Worm (Caenorhabditis elegans) whole organism, mixed stage, embryonic: ENCODE results near the gene M70.5.

ENCODE experiments used
- M03D4.4 ChIP-seq: sonication (generic microtip); optimal IDR thresholded peaks from 2 replicates; lab custom pipeline; 2017; ENCODE audit warnings: mild to moderate bottlenecking, missing genetic modification characterization, missing compliant biosample characterization
- bed-3 ChIP-seq: fragments of 200-800 bp; sonication (Bioruptor generic); optimal IDR thresholded peaks from 3 replicates; lab custom pipeline; 2018; ENCODE audit warnings: mild to moderate bottlenecking, missing genetic modification characterization, moderate library complexity, missing compliant biosample characterization
- blmp-1 ChIP-seq: fragments of 150-350 bp; optimal IDR thresholded peaks from 2 replicates; lab custom pipeline; 2014; ENCODE audit warnings: missing biosample characterization, missing genetic modification characterization
- ceh-39 ChIP-seq: fragments of 150-350 bp; optimal IDR thresholded peaks from 2 replicates; lab custom pipeline; 2014; ENCODE audit warnings: missing biosample characterization, missing genetic modification characterization
- ceh-43 ChIP-seq: fragments of 200-800 bp; sonication (Bioruptor generic); optimal IDR thresholded peaks from 2 replicates; lab custom pipeline; 2018; ENCODE audit warnings: mild to moderate bottlenecking, missing genetic modification characterization, moderate library complexity, missing compliant biosample characterization
- ceh-83 ChIP-seq: fragments of 200-800 bp; sonication (Bioruptor generic); optimal IDR thresholded peaks from 2 replicates; lab custom pipeline; 2018; ENCODE audit warnings: mild to moderate bottlenecking, missing genetic modification characterization, missing compliant biosample characterization
- ces-1 ChIP-seq: fragments of 150-350 bp; optimal IDR thresholded peaks from 2 replicates; lab custom pipeline; 2014; ENCODE audit warnings: missing biosample characterization, missing genetic modification reagents, missing genetic modification characterization
- drap-1 ChIP-seq: fragments of 200-800 bp; sonication (Bioruptor generic); optimal IDR thresholded peaks from 3 replicates; lab custom pipeline; 2018; ENCODE audit warnings: mild to moderate bottlenecking, missing genetic modification characterization, missing compliant biosample characterization
- elt-1 ChIP-seq: sonication (generic microtip); optimal IDR thresholded peaks from 2 replicates; lab custom pipeline; 2017; ENCODE audit warnings: missing genetic modification characterization, mild to moderate bottlenecking, missing compliant biosample characterization, antibody characterized with exemption, moderate library complexity, borderline replicate concordance; ENCODE audit not compliant: insufficient read depth
- flh-1 ChIP-seq: fragments of 200-800 bp; sonication (Bioruptor generic); optimal IDR thresholded peaks from 2 replicates; lab custom pipeline; 2018; ENCODE audit warnings: mild to moderate bottlenecking, missing genetic modification characterization, moderate library complexity, missing compliant biosample characterization
- ham-2 ChIP-seq: fragments of 200-800 bp; sonication (Bioruptor generic); optimal IDR thresholded peaks from 2 replicates; lab custom pipeline; 2018; ENCODE audit warnings: mild to moderate bottlenecking, missing genetic modification characterization, missing compliant biosample characterization
- hlh-1 ChIP-seq: fragments of 150-350 bp; optimal IDR thresholded peaks from 2 replicates; lab custom pipeline; 2014; ENCODE audit warnings: missing biosample characterization, missing genetic modification reagents, missing genetic modification characterization
- lin-13 ChIP-seq: fragments of 150-350 bp; optimal IDR thresholded peaks from 2 replicates; lab custom pipeline; 2014; ENCODE audit warnings: missing biosample characterization, missing genetic modification characterization
- lin-32 ChIP-seq: fragments of 200-800 bp; sonication (Bioruptor generic); optimal IDR thresholded peaks from 2 replicates; lab custom pipeline; 2018; ENCODE audit warnings: mild to moderate bottlenecking, missing genetic modification characterization, missing compliant biosample characterization
- lsy-2 ChIP-seq: fragments of 150-350 bp; optimal IDR thresholded peaks from 2 replicates; lab custom pipeline; 2014; ENCODE audit warnings: missing biosample characterization, missing genetic modification characterization
- mep-1 ChIP-seq: fragments of 150-350 bp; optimal IDR thresholded peaks from 2 replicates; lab custom pipeline; 2017; ENCODE audit warnings: missing biosample characterization, missing genetic modification reagents, missing genetic modification characterization, inconsistent platforms
- nhr-12 ChIP-seq: fragments of 150-350 bp; optimal IDR thresholded peaks from 2 replicates; lab custom pipeline; 2014; ENCODE audit warnings: missing biosample characterization, missing genetic modification characterization
- nhr-2 ChIP-seq: fragments of 150-350 bp; optimal IDR thresholded peaks from 2 replicates; lab custom pipeline; 2014; ENCODE audit warnings: missing biosample characterization, missing genetic modification characterization
- nhr-237 ChIP-seq: fragments of 150-350 bp; optimal IDR thresholded peaks from 2 replicates; lab custom pipeline; 2014; ENCODE audit warnings: missing biosample characterization, missing genetic modification characterization
- nhr-28 ChIP-seq: fragments of 150-350 bp; optimal IDR thresholded peaks from 2 replicates; lab custom pipeline; 2014; ENCODE audit warnings: missing biosample characterization, missing genetic modification characterization
- nhr-76 ChIP-seq: sonication (generic microtip); optimal IDR thresholded peaks from 2 replicates; lab custom pipeline; 2017; ENCODE audit warnings: missing biosample characterization, missing genetic modification characterization
- pha-4 ChIP-seq: fragments of 150-350 bp; optimal IDR thresholded peaks from 2 replicates; lab custom pipeline; 2018; ENCODE audit warnings: missing biosample characterization, missing genetic modification reagents, missing genetic modification characterization
- sem-2 ChIP-seq: fragments of 200-800 bp; sonication (Bioruptor generic); optimal IDR thresholded peaks from 2 replicates; lab custom pipeline; 2018; ENCODE audit warnings: mild to moderate bottlenecking, missing genetic modification characterization, missing compliant biosample characterization
- snpc-4 ChIP-seq: fragments of 150-350 bp; optimal IDR thresholded peaks from 2 replicates; lab custom pipeline; 2014; ENCODE audit warnings: missing biosample characterization, missing genetic modification characterization
- sptf-1 ChIP-seq: sonication (generic microtip); optimal IDR thresholded peaks from 2 replicates; lab custom pipeline; 2017; ENCODE audit warnings: mild to moderate bottlenecking, missing genetic modification characterization, moderate library complexity, missing compliant biosample characterization
- tbx-8 ChIP-seq: fragments of 200-800 bp; sonication (Bioruptor generic); optimal IDR thresholded peaks from 2 replicates; lab custom pipeline; 2018; ENCODE audit warnings: mild to moderate bottlenecking, missing genetic modification characterization, moderate library complexity, missing compliant biosample characterization
- unc-120 ChIP-seq: sonication (generic microtip); optimal IDR thresholded peaks from 2 replicates; lab custom pipeline; 2017; ENCODE audit warnings: missing genetic modification characterization, missing compliant biosample characterization; ENCODE audit not compliant: poor library complexity, severe bottlenecking
- unc-39 ChIP-seq: fragments of 150-350 bp; optimal IDR thresholded peaks from 2 replicates; lab custom pipeline; 2014; ENCODE audit warnings: missing biosample characterization, missing genetic modification characterization
- unc-62 ChIP-seq: fragments of 150-350 bp; optimal IDR thresholded peaks from 2 replicates; lab custom pipeline; 2014; ENCODE audit warnings: missing biosample characterization, missing genetic modification reagents, missing genetic modification characterization
- zip-8 ChIP-seq: fragments of 150-350 bp; optimal IDR thresholded peaks from 2 replicates; lab custom pipeline; 2014; ENCODE audit warnings: missing biosample characterization, missing genetic modification characterization
- ztf-11 ChIP-seq: fragments of 150-350 bp; optimal IDR thresholded peaks from 2 replicates; lab custom pipeline; 2014; ENCODE audit warnings: missing biosample characterization, missing genetic modification characterization

M70.5 gene

DNA sequence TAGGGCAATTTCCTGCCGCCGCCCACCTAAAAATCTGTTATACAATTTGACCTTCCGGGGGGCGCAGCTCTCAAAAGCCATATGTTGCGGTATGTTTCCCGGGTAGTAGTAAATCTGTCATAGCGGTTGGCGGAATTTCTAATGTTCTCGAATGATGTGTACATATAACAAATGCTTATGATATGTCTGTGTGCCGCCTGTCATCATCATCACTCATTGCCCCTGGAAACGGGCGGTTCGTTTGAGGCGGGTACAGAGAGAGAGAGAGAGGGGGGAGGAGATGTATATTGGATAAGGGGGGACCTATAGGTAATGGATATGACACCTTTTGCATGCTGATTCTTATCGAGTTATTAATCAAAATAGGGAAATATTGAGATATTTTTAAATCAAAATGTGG is 21.2 kb upstream of the M70.5 start:
- TF ChIP-seq nhr-2 (tag; lab: Kevin White, UChicago): peak; percentile 39
- peak; percentile 1 for TF ChIP-seq hlh-1 (tag; lab: Kevin White, UChicago)
- TF ChIP-seq unc-62 (GFP tag; lab: Kevin White, UChicago): peak; percentile 79
- peak; percentile 66 for TF ChIP-seq elt-1 (tag; lab: Kevin White, UChicago)
- no peak for TF ChIP-seq ceh-43 (GFP tag; lab: Kevin White, UChicago)

DNA sequence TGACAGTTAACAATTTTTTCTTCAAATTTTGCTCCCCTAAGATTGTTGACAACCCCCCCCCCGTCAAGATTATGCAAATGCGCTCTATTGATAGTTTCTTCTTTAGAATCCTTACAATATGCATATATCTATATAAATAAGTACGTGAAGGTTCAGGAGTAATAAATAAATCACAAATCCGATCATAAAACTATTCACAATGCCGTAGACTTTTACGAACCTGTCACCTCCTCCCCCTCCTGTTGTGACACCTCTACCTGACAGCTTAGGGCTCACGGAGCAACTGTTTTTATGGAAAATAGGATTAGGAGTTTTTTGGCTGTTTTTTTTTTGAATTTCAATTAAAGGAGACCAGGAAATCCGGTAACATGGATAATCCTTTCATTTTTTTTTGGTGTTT is 16.7 kb upstream of the M70.5 start:
- TF ChIP-seq unc-62 (GFP tag; lab: Kevin White, UChicago) (peak; percentile 75), hlh-1 (tag; lab: Kevin White, UChicago) (peak; percentile 11), bed-3 (GFP tag; lab: Kevin White, UChicago) (no peak), nhr-2 (tag; lab: Kevin White, UChicago) (peak; percentile 56)

DNA sequence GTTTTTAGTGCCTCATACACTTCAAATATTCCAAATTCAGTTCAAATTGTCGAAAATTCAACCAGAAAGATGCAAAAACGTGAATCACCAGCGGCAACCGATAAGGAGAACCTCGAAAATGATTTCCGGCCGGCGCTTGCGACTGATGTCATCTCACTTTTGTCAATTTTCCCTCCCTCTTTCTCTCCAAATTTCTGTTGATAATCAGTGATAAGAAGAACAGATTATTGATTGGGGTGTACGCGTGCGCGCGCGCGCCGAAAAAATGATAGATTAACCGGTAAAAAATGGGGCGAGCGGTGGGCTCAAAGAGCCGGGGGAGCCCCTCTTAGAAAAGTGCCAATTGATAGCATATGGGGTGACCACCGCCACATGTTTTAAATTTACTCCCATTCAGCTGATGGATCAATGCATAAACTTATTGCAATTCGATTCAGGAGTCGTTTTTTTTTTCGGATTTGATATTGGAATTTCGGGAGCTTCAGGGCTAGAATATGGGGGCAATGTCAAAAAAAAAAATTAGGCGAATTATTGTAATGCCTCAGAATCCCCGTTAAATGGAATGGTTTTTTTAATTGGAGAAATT is 9.1 kb upstream of the M70.5 start:
- TF ChIP-seq nhr-28 (tag; lab: Kevin White, UChicago): no peak
- no peak for TF ChIP-seq unc-39
- no peak for TF ChIP-seq elt-1 (tag; lab: Kevin White, UChicago)
- TF ChIP-seq ham-2 (GFP tag; lab: Kevin White, UChicago): no peak
- no peak for TF ChIP-seq ceh-83 (GFP tag; lab: Kevin White, UChicago)
- no peak for TF ChIP-seq flh-1
- no peak for TF ChIP-seq lin-13 (tag; lab: Kevin White, UChicago)
- no peak for TF ChIP-seq M03D4.4 (tag; lab: Kevin White, UChicago)
- TF ChIP-seq ceh-39 (tag; lab: Kevin White, UChicago): no peak
- no peak for TF ChIP-seq nhr-12 (tag; lab: Kevin White, UChicago)
- no peak for TF ChIP-seq tbx-8
- TF ChIP-seq mep-1 (tag; lab: Kevin White, UChicago): no peak
- TF ChIP-seq hlh-1 (tag; lab: Kevin White, UChicago): no peak
- TF ChIP-seq pha-4 (tag; lab: Kevin White, UChicago): no peak
- no peak for TF ChIP-seq snpc-4 (tag; lab: Kevin White, UChicago)
- TF ChIP-seq nhr-237 (tag; lab: Kevin White, UChicago): no peak
- no peak for TF ChIP-seq ces-1 (GFP tag; lab: Kevin White, UChicago)
- no peak for TF ChIP-seq ceh-43 (GFP tag; lab: Kevin White, UChicago)
- TF ChIP-seq lin-32: no peak
- no peak for TF ChIP-seq unc-62 (GFP tag; lab: Kevin White, UChicago)

DNA sequence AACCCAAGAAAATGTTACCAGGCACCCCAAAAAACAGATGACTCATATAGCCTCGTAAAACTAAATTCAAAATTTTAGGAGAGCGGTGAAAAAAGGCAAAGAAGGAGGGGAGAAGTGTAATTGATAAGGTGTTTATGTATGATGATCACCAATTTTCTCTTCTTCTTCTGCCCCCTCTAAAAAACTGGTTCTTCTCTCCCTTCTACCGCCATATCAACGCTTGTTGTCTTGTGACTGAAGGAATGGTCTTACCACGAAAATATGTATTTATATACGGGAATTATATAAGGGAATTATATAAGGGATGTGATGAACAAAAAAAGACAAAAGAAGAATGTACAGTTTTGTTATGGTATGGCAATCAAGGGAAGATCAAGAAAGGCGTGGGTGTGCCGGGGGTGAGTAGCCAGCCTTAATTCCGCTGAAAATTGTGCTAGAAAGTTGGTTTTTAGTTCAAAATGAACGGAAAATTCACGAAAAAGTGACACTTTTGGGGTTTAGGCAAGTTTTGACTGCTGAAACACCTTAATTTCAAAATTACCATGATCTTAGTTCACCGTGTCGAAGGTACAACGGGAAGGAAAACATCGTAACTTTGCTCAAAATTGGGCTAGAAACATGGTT is 6.0 kb upstream of the M70.5 start:
- no peak for TF ChIP-seq ztf-11 (tag; lab: Kevin White, UChicago)
- TF ChIP-seq ham-2 (GFP tag; lab: Kevin White, UChicago): no peak
- no peak for TF ChIP-seq nhr-28 (tag; lab: Kevin White, UChicago)
- no peak for TF ChIP-seq lin-13 (tag; lab: Kevin White, UChicago)
- TF ChIP-seq bed-3 (GFP tag; lab: Kevin White, UChicago): no peak
- TF ChIP-seq pha-4 (tag; lab: Kevin White, UChicago): no peak
- TF ChIP-seq nhr-76 (tag; lab: Kevin White, UChicago): no peak
- no peak for TF ChIP-seq drap-1 (GFP tag; lab: Kevin White, UChicago)
- TF ChIP-seq blmp-1 (tag; lab: Kevin White, UChicago): no peak
- TF ChIP-seq sptf-1 (tag; lab: Kevin White, UChicago): no peak
- TF ChIP-seq nhr-237 (tag; lab: Kevin White, UChicago): no peak
- TF ChIP-seq mep-1 (tag; lab: Kevin White, UChicago): no peak
- TF ChIP-seq snpc-4 (tag; lab: Kevin White, UChicago): no peak
- TF ChIP-seq unc-120: no peak
- no peak for TF ChIP-seq ceh-83 (GFP tag; lab: Kevin White, UChicago)
- no peak for TF ChIP-seq M03D4.4 (tag; lab: Kevin White, UChicago)
- no peak for TF ChIP-seq unc-39

DNA sequence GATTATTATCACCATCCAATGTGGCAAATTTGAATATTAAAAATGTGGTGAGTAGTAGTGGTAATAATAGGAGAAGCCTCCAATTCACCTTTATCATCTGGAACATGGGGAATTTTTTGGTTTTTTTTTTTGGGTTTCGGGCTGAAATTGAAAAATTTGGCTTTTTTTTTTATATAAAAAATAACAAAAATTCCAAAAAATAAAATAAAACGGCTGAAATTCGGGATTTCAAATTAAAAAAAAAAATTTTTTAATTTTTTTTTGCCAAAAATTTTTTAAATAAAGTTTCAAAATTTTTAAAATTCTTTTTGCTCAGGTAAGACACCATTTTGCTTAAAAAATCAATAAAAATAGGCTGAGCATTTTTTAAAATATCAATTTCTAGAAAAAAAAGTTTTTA is 11.9 kb downstream of the M70.5 start, which contains the start of gene famp-1:
TSS of gene famp-1 (minus strand) at position 101 of the 400 bp plus-strand sequence.
- no peak for TF ChIP-seq drap-1 (GFP tag; lab: Kevin White, UChicago)
- no peak for TF ChIP-seq nhr-237 (tag; lab: Kevin White, UChicago)
- TF ChIP-seq ztf-11 (tag; lab: Kevin White, UChicago): no peak
- TF ChIP-seq ceh-43 (GFP tag; lab: Kevin White, UChicago): no peak
- no peak for TF ChIP-seq ces-1 (GFP tag; lab: Kevin White, UChicago)
- no peak for TF ChIP-seq unc-39
- no peak for TF ChIP-seq zip-8 (tag; lab: Kevin White, UChicago)
- no peak for TF ChIP-seq tbx-8
- no peak for TF ChIP-seq M03D4.4 (tag; lab: Kevin White, UChicago)
- no peak for TF ChIP-seq elt-1 (tag; lab: Kevin White, UChicago)
- no peak for TF ChIP-seq lsy-2 (tag; lab: Kevin White, UChicago)
- no peak for TF ChIP-seq flh-1
- no peak for TF ChIP-seq ceh-83 (GFP tag; lab: Kevin White, UChicago)
- no peak for TF ChIP-seq bed-3 (GFP tag; lab: Kevin White, UChicago)
- TF ChIP-seq lin-13 (tag; lab: Kevin White, UChicago): no peak
- no peak for TF ChIP-seq lin-32
- no peak for TF ChIP-seq sem-2 (GFP tag; lab: Kevin White, UChicago)
